Worm (Caenorhabditis elegans) whole organism, early embryonic: Measurements from ENCODE around the gene nra-3.

ENCODE experiments used
- aly-1 ChIP-seq: sonication (generic microtip); optimal IDR thresholded peaks from 2 replicates; lab custom pipeline; 2016; ENCODE audit warnings: missing genetic modification characterization, missing compliant biosample characterization
- ama-1 ChIP-seq: fragments of 150-350 bp; optimal IDR thresholded peaks from 2 replicates; lab custom pipeline; 2014
- ceh-13 ChIP-seq: fragments of 200-800 bp; sonication (Bioruptor generic); optimal IDR thresholded peaks from 2 replicates; lab custom pipeline; 2018; ENCODE audit warnings: mild to moderate bottlenecking, missing genetic modification characterization, missing compliant biosample characterization
- ceh-36 ChIP-seq: sonication (generic microtip); optimal IDR thresholded peaks from 2 replicates; lab custom pipeline; 2016; ENCODE audit warnings: missing genetic modification characterization, inconsistent platforms, missing compliant biosample characterization
- flt-1 ChIP-seq: fragments of 200-800 bp; sonication (Bioruptor generic); IDR thresholded peaks from 2 replicates; pipeline ENCODE4 v1.3.6; 2022; ENCODE audit warnings: missing genetic modification characterization, missing compliant biosample characterization
- hnd-1 ChIP-seq: sonication (generic microtip); optimal IDR thresholded peaks from 2 replicates; lab custom pipeline; 2016; ENCODE audit warnings: missing genetic modification characterization, missing compliant biosample characterization
- sea-1 ChIP-seq: fragments of 200-800 bp; sonication (Bioruptor generic); conservative IDR thresholded peaks from 2 replicates; pipeline ENCODE4 v1.3.6; 2022; ENCODE audit warnings: missing genetic modification characterization, missing compliant biosample characterization
- tra-4 ChIP-seq: sonication (generic microtip); optimal IDR thresholded peaks from 2 replicates; lab custom pipeline; 2017; ENCODE audit warnings: missing genetic modification characterization, missing compliant biosample characterization

DNA sequence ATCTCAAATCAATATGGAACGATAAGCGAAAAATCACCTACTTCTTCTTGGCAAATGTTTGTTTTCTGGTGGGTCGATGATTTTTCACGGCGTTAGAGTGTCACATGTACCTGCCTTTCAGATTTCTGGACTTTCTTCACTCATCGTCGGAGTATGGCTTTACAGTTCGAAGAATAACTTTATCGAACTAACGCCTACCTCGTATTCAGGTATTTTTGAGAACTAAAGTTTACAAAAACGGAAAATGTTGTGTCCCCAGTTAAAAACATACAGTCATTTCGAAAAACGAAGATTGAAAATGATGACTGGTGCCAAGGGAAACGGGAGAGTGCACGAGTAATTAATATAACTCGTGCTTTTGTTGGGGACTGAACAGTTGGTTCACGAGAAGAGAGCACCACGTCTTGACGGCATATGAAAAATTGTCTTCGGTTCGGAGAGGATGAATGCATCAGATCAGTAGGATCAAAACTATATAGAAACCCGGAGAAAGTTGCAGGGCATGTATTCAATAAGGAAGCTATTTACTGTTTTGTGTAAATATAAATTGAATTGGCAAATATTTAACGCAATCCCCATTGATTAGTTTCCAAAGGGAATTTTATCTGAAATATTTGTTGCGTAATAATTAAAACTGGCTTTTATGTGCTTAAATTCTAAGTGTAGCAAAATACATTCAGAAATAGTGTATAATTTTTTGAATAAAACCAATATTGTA lies 2.2 kb upstream of the nra-3 start:
- TF ChIP-seq ceh-13 (GFP tag; lab: Kevin White, UChicago) (no peak), aly-1 (no peak), tra-4 (tag; lab: Kevin White, UChicago) (no peak), ama-1 (lab: Kevin White, UChicago) (no peak), hnd-1 (tag; lab: Kevin White, UChicago) (no peak), flt-1 (no peak), sea-1 (no peak), ceh-36 (tag; lab: Kevin White, UChicago) (no peak)
